Fruit fly (Drosophila melanogaster) whole organism, pupa: ENCODE measurements around the gene CG31121.

Source experiments
- CG10348 ChIP-seq: fragments of 200-800 bp; sonication (Bioruptor generic); IDR thresholded peaks from 2 replicates; pipeline ENCODE4 v1.3.6; 2022; ENCODE audit warnings: missing biosample characterization, missing genetic modification characterization
- CG12605 ChIP-seq: fragments of 200-800 bp; sonication (Bioruptor generic); IDR thresholded peaks from 2 replicates; pipeline ENCODE4 v1.3.6; 2022; ENCODE audit warnings: missing biosample characterization, missing genetic modification characterization
- CG13204 ChIP-seq: fragments of 200-800 bp; sonication (Bioruptor generic); optimal IDR thresholded peaks from 2 replicates; lab custom pipeline; 2018; ENCODE audit warnings: missing biosample characterization, mild to moderate bottlenecking, missing genetic modification characterization, moderate library complexity
- CG14655 ChIP-seq: fragments of 200-800 bp; sonication (Bioruptor generic); optimal IDR thresholded peaks from 3 replicates; lab custom pipeline; 2017; ENCODE audit warnings: mild to moderate bottlenecking, missing biosample characterization, missing genetic modification reagents, missing genetic modification characterization
- CG15710 ChIP-seq: fragments of 200-800 bp; sonication (Bioruptor generic); optimal IDR thresholded peaks from 2 replicates; lab custom pipeline; 2018; ENCODE audit warnings: missing biosample characterization, mild to moderate bottlenecking, missing genetic modification characterization, moderate library complexity
- CG17806 ChIP-seq: fragments of 200-800 bp; sonication (Bioruptor generic); optimal IDR thresholded peaks from 2 replicates; lab custom pipeline; 2018; ENCODE audit warnings: missing biosample characterization, mild to moderate bottlenecking, missing genetic modification characterization, moderate library complexity
- CG32121 ChIP-seq: fragments of 200-800 bp; sonication (Bioruptor generic); IDR thresholded peaks from 2 replicates; pipeline ENCODE4 v1.3.6; 2022; ENCODE audit warnings: missing biosample characterization, missing genetic modification characterization
- CG34367 ChIP-seq: fragments of 200-800 bp; sonication (Bioruptor generic); optimal IDR thresholded peaks from 2 replicates; lab custom pipeline; 2018; ENCODE audit warnings: missing biosample characterization, mild to moderate bottlenecking, missing genetic modification characterization
- CG4496 ChIP-seq: fragments of 200-800 bp; sonication (Bioruptor generic); IDR thresholded peaks from 3 replicates; pipeline ENCODE4 v1.3.6; 2022; ENCODE audit warnings: missing biosample characterization, missing genetic modification characterization
- CG8159 ChIP-seq: fragments of 200-800 bp; sonication (Bioruptor generic); optimal IDR thresholded peaks from 3 replicates; lab custom pipeline; 2018; ENCODE audit warnings: missing biosample characterization, mild to moderate bottlenecking, missing genetic modification characterization, moderate library complexity
- CG8301 ChIP-seq: fragments of 200-800 bp; sonication (Bioruptor generic); optimal IDR thresholded peaks from 2 replicates; lab custom pipeline; 2018; ENCODE audit warnings: missing biosample characterization, mild to moderate bottlenecking, missing genetic modification characterization
- CG9948 ChIP-seq: fragments of 200-800 bp; sonication (Bioruptor generic); optimal IDR thresholded peaks from 2 replicates; lab custom pipeline; 2018; ENCODE audit warnings: missing biosample characterization, mild to moderate bottlenecking, missing genetic modification characterization, moderate library complexity
- D1 ChIP-seq: fragments of 200-800 bp; sonication (Bioruptor generic); optimal IDR thresholded peaks from 2 replicates; lab custom pipeline; 2018; ENCODE audit warnings: missing biosample characterization, mild to moderate bottlenecking, missing genetic modification characterization, moderate library complexity
- EcR ChIP-seq: fragments of 200-800 bp; sonication (Bioruptor generic); optimal IDR thresholded peaks from 3 replicates; lab custom pipeline; 2019; ENCODE audit warnings: missing biosample characterization, missing genetic modification characterization, mild to moderate bottlenecking, moderate library complexity, missing genetic modification reagents
- Ets98B ChIP-seq: fragments of 200-800 bp; sonication (Bioruptor generic); IDR thresholded peaks from 2 replicates; pipeline ENCODE4 v1.3.6; 2022; ENCODE audit warnings: missing biosample characterization, missing genetic modification characterization
- Pif1A ChIP-seq: fragments of 200-800 bp; sonication (Bioruptor generic); optimal IDR thresholded peaks from 3 replicates; lab custom pipeline; 2016; ENCODE audit warnings: missing biosample characterization, missing genetic modification characterization
- Pif1B ChIP-seq: fragments of 200-800 bp; sonication (Bioruptor generic); optimal IDR thresholded peaks from 3 replicates; lab custom pipeline; 2016; ENCODE audit warnings: missing biosample characterization, missing genetic modification characterization
- Snoo ChIP-seq: fragments of 200-800 bp; sonication (Bioruptor generic); optimal IDR thresholded peaks from 3 replicates; lab custom pipeline; 2017; ENCODE audit warnings: missing biosample characterization, mild to moderate bottlenecking, missing genetic modification characterization, inconsistent platforms
- fd96Ca ChIP-seq: fragments of 200-800 bp; sonication (Bioruptor generic); IDR thresholded peaks from 3 replicates; pipeline ENCODE4 v1.3.6; 2022; ENCODE audit warnings: missing biosample characterization, missing genetic modification characterization
- gl ChIP-seq: fragments of 200-800 bp; sonication (Bioruptor generic); optimal IDR thresholded peaks from 2 replicates; lab custom pipeline; 2018; ENCODE audit warnings: missing biosample characterization, mild to moderate bottlenecking, missing genetic modification characterization
- rn ChIP-seq: fragments of 200-800 bp; sonication (Bioruptor generic); IDR thresholded peaks from 2 replicates; pipeline ENCODE4 v1.3.6; 2022; ENCODE audit warnings: missing biosample characterization, missing genetic modification characterization

Gene CG31121

DNA sequence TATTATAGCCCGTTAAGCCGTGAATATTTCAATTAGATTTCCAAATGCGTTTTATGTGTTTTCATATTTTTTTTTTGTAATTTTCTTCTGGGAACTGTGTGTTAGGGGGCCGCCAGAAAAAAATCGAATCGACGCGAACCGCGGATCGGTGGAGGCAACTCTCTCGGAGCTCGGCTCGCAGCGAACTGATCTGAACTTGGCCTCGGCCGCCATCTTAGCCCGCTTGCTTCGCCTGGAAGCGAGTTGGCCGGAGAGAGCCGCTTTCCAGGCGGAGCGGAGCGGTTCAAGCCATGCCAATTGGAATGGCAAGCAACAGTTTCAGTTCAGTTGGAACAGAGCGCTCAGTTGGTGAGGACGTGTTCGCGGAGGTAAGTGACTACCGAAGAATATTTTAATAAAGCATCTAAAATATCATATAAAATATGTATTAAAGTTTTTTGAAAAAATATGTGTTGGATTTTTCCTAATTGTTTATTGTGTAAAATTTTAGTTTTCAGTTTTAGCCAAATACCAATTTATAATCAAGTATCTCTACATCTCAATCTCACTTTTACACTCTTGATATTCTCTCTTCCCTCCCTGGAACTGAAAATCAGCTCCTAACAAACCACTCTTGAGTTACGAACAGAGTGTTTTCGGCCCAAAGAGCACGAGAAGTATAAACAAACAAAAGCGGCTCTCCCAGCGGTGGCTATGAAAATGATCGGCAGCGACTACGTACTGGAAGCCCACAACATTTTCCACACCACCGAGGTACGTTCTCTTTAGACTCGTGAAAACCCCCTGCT lies at the start of gene CG31121, which contains the start of gene CG11069:
TSS of gene CG31121 (minus strand) at position 187 of the 788 bp plus-strand sequence.
TSS of gene CG11069 (plus strand) at position 324 of the 788 bp plus-strand sequence.
- TF ChIP-seq Pif1B (no peak), CG17806 (no peak), Ets98B (GFP tag; lab: Robert Waterston, UW) (peak; percentile 41; the same call in 1 of the 2 replicates), Snoo (no peak), CG8301 (tag; lab: Kevin White, UChicago) (no peak), CG14655 (GFP tag; lab: Kevin White, UChicago) (no peak), CG9948 (tag; lab: Kevin White, UChicago) (no peak), EcR (GFP tag; lab: Kevin White, UChicago) (peak; percentile 46), CG10348 (GFP tag; lab: Robert Waterston, UW) (no peak), CG8159 (tag; lab: Kevin White, UChicago) (no peak), CG13204 (GFP tag; lab: Kevin White, UChicago) (peak; percentile 19), CG34367 (no peak), D1 (tag; lab: Kevin White, UChicago) (no peak), Pif1A (no peak), CG32121 (no peak), CG4496 (GFP tag; lab: Robert Waterston, UW) (no peak), CG12605 (GFP tag; lab: Robert Waterston, UW) (no peak), CG15710 (tag; lab: Kevin White, UChicago) (no peak), gl (tag; lab: Kevin White, UChicago) (no peak), rn (no peak), fd96Ca (GFP tag; lab: Robert Waterston, UW) (0 out of 3 replicates have a peak, but pooled peaks have one; percentile 48)

DNA sequence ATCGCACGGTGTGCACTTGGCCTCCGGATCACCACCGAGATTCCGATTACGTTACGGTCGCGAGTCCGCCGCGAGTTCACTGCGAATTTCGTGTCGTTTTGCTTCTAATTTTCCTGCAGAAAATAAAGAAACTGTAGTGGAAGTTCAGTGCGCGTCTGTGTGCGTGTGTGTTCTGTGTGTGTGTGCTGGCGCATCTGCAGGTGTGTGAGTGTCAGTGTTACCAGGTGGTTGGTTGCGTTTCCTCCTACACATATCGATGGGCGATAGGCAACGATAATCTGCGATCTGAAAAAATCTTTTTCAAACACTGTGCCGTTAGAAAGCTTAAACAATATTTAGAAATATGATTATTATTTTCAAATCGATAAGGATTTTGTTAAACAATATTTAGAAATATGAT lies 43.6 kb upstream of the CG31121 start, which contains the start of gene Osbp:
TSS of gene Osbp (minus strand) at position 174 of the 400 bp plus-strand sequence.
- TF ChIP-seq Snoo (peak; percentile 2), CG10348 (GFP tag; lab: Robert Waterston, UW) (no peak)
- TF ChIP-seq, all 21 proteins: peak for 1

DNA sequence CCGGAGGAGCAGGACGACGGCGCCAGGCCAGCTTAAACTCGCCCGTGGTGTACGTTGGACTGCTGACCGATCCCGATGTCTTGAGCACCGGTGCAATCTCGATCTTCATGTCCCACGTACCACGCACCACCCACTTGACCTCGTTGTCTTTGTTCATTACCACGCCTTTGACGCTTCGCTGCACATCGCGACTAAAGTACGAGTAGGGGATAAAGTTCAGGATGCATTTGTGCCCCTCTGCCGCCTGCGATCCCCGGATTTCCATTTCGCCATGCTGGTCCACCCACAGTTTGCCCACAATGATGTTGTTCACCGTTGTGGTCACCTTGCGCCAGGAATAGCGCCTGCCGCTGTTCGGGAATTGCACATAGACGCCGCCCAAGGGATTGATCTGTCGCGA lies 41.4 kb upstream of the CG31121 start:
- TF ChIP-seq gl (tag; lab: Kevin White, UChicago) (peak; percentile 43), CG10348 (GFP tag; lab: Robert Waterston, UW) (no peak)

DNA sequence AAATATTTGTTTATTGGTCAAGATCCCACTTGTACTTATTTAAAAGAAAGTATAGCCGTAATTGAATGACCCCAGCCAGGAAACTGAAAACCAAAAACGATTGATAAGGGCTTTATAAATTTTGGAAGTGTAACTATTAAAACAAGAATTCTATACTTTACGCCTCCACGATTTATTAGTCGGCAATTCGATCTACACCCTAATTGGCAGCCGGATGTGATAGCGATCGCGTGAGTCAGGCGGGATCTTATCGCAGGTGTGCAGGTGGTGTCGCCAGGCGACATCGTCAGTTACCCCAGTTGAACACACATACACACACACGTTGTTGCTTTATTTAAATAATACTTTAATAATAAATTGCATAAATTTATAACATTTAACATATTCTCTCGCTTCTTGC lies 40.1 kb upstream of the CG31121 start:
- TF ChIP-seq CG4496 (GFP tag; lab: Robert Waterston, UW) (no peak), CG17806 (no peak), CG15710 (tag; lab: Kevin White, UChicago) (no peak), CG8159 (tag; lab: Kevin White, UChicago) (no peak), CG14655 (GFP tag; lab: Kevin White, UChicago) (no peak), Ets98B (GFP tag; lab: Robert Waterston, UW) (no peak), CG13204 (GFP tag; lab: Kevin White, UChicago) (no peak), rn (no peak), CG12605 (GFP tag; lab: Robert Waterston, UW) (no peak), CG9948 (tag; lab: Kevin White, UChicago) (no peak)

DNA sequence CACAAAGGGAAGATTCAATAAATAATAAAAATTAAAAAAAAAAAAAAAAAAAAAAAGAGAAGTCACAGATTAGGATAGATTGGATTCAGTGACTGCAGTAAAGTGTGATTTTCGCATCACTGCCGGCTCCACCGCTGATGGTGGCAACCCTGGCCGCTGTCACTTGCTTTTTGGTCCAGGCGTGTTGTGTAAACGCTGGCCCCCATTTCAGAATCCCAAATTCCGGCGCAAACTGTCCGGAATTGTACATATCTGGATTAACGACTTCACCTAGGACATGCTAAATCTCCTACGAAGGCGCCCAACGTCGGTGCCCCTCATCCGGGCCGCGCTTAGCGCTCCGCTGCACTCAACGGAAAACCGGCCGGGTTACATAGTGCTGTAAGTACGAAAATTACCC lies 37.5 kb upstream of the CG31121 start, which contains the start of gene CG11771:
TSS of gene CG11771 (plus strand) at position 155 of the 400 bp plus-strand sequence.
- peak; percentile 21; the same call in 1 of the 2 replicates for TF ChIP-seq CG32121
- TF ChIP-seq CG8301 (tag; lab: Kevin White, UChicago): no peak

DNA sequence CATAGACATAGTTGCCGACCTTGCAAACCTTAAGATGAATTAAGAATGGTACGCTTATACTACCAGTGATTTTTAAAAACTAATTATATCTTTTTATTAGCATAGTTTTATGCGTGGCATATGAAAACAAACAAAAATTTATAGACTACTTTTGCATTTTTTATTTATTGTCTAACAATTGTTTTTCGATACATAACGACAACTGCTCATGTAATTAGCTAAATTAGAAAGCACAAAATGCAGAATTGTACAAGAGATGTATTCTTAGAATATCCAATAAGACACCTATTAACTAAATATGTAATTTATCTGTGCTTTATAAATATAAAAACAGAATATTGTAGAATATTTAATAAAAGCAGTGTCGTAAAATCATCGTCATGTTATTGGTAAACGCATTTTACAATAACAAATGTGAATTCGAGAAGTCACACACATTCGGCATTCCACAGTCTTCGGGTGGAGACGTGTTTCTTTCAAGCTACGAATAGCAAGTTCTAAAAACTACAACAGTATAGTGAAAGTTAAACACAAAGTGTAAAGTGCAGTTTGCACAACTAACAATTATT lies 32.4 kb upstream of the CG31121 start:
- TF ChIP-seq CG4496 (GFP tag; lab: Robert Waterston, UW): no peak
- TF ChIP-seq Pif1A: no peak
- no peak for TF ChIP-seq Pif1B
- TF ChIP-seq CG13204 (GFP tag; lab: Kevin White, UChicago): no peak
- no peak for TF ChIP-seq CG34367
- TF ChIP-seq Snoo: no peak
- TF ChIP-seq CG10348 (GFP tag; lab: Robert Waterston, UW): no peak
- no peak for TF ChIP-seq CG32121
- no peak for TF ChIP-seq D1 (tag; lab: Kevin White, UChicago)
- TF ChIP-seq, all 21 proteins: peak for 0

DNA sequence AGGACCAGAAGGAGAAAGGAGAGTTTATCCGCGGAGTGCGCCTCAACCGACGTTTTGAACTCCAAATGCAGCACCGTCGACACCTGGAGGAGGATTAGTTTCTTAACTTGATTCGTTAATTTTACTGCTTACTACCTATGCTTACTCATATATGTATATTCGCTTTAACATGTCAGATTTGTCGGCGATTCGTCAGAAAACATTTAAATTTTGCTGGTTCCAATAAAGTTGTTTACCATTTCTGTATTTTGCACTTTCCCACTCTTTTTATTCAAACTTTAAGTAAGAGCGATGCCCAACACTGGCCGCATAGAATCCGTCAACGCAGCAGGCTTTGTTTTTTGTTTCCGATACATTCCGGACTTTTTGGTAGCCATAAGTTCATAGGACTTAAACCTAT lies 30.5 kb upstream of the CG31121 start, which contains the start of gene Trf4-2:
TSS of gene Trf4-2 (plus strand) at position 301 of the 400 bp plus-strand sequence.
- no peak for TF ChIP-seq fd96Ca (GFP tag; lab: Robert Waterston, UW)
- no peak for TF ChIP-seq CG15710 (tag; lab: Kevin White, UChicago)
- TF ChIP-seq D1 (tag; lab: Kevin White, UChicago): no peak
- no peak for TF ChIP-seq CG12605 (GFP tag; lab: Robert Waterston, UW)
- TF ChIP-seq Snoo: no peak
- TF ChIP-seq CG4496 (GFP tag; lab: Robert Waterston, UW): no peak
- TF ChIP-seq gl (tag; lab: Kevin White, UChicago): no peak
- no peak for TF ChIP-seq CG32121
- TF ChIP-seq CG14655 (GFP tag; lab: Kevin White, UChicago): no peak
- no peak for TF ChIP-seq Pif1A
- no peak for TF ChIP-seq CG13204 (GFP tag; lab: Kevin White, UChicago)
- no peak for TF ChIP-seq rn
- no peak for TF ChIP-seq EcR (GFP tag; lab: Kevin White, UChicago)
- TF ChIP-seq CG10348 (GFP tag; lab: Robert Waterston, UW): no peak
- TF ChIP-seq Ets98B (GFP tag; lab: Robert Waterston, UW): no peak
- no peak for TF ChIP-seq CG8301 (tag; lab: Kevin White, UChicago)
- TF ChIP-seq Pif1B: no peak
- no peak for TF ChIP-seq CG34367
- no peak for TF ChIP-seq CG9948 (tag; lab: Kevin White, UChicago)
- TF ChIP-seq CG17806: no peak
